Worm (Caenorhabditis elegans): Measurements from ENCODE around the gene K09F5.4.

ce11 chrX:7679835-7680234 is 30.7 kb downstream of the K09F5.4 start:
- TF ChIP-seq ceh-36 (tag; optimal IDR thresholded peaks at IDR 0.05) (no peak), scrt-1 (GFP tag; IDR thresholded peaks at IDR 0.05) (no peak), ama-1 (optimal IDR thresholded peaks at IDR 0.05) (no peak), aly-1 (tag; optimal IDR thresholded peaks at IDR 0.05) (no peak), tbx-11 (GFP tag; IDR thresholded peaks at IDR 0.05) (no peak), B0310.2 (tag; optimal IDR thresholded peaks at IDR 0.05) (no peak), sea-1 (GFP tag; conservative IDR thresholded peaks at IDR 0.05) (no peak), flt-1 (GFP tag; IDR thresholded peaks at IDR 0.05) (no peak)
